Worm (Caenorhabditis elegans): ENCODE measurements around the gene F59B10.3.

DNA sequence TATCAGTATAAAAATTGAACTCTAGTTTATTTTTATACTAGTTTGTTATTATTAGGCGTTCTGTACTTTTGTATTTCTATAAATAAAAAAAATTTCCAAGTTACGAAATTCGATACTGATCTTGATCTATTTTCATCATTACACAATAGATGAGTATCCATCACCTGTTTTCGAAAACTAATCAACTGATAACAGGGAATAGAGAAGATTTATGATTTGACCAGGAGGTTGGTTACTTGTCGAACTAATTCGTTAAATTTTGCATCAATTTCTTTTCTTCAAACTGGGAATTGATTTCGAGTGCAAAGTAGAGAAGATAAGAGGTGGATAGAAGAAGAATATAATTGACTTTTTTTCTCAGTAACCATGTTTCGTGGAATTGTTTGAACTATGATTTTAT, 5.1 kb downstream of the F59B10.3 start:
- no peak for TF ChIP-seq chd-7 (tag; optimal IDR thresholded peaks at IDR 0.05)
- no peak for TF ChIP-seq F22D6.2 (tag; optimal IDR thresholded peaks at IDR 0.05)
- TF ChIP-seq aptf-3 (GFP tag; IDR thresholded peaks at IDR 0.05): no peak
- no peak for TF ChIP-seq ama-1 (optimal IDR thresholded peaks at IDR 0.05)
- no peak for TF ChIP-seq ama-1 (GFP tag; optimal IDR thresholded peaks at IDR 0.05)
- TF ChIP-seq die-1 (tag; optimal IDR thresholded peaks at IDR 0.05): no peak
- no peak for TF ChIP-seq ztf-3 (GFP tag; optimal IDR thresholded peaks at IDR 0.05)
- no peak for TF ChIP-seq attf-6 (GFP tag; IDR thresholded peaks at IDR 0.05)
- TF ChIP-seq hsf-1 (GFP tag; IDR thresholded peaks at IDR 0.05): no peak
- no peak for TF ChIP-seq somi-1 (GFP tag; optimal IDR thresholded peaks at IDR 0.05)
- no peak for TF ChIP-seq mcd-1 (GFP tag; IDR thresholded peaks at IDR 0.05)
- no peak for TF ChIP-seq F55B11.4 (tag; optimal IDR thresholded peaks at IDR 0.05; ENCODE audit: borderline replicate concordance, insufficient read depth)
- no peak for TF ChIP-seq K11D2.4 (GFP tag; IDR thresholded peaks at IDR 0.05)
- no peak for TF ChIP-seq ztf-25 (GFP tag; IDR thresholded peaks at IDR 0.05)
- no peak for TF ChIP-seq lin-35 (GFP tag; optimal IDR thresholded peaks at IDR 0.05)
